Fruit fly (Drosophila melanogaster): ENCODE measurements around the gene CG42780.
A peak's percentile ranks its signal among the peaks of the same experiment; 100 is the strongest.

The CG42780 gene

dm6 chrX:7300356-7300721, 31.7 kb downstream of the CG42780 start:
- no peak for TF ChIP-seq CG1647 (GFP tag; optimal IDR thresholded peaks at IDR 0.05)
- TF ChIP-seq al (GFP tag; IDR thresholded peaks at IDR 0.05), result 0 out of 2 replicates have a peak, but pooled peaks have one; percentile 21
- TF ChIP-seq CG3065 (GFP tag; optimal IDR thresholded peaks at IDR 0.05), result no peak
- peak; percentile 23 for TF ChIP-seq BtbVII (GFP tag; optimal IDR thresholded peaks at IDR 0.05)
- no peak for TF ChIP-seq CG8290 (GFP tag; optimal IDR thresholded peaks at IDR 0.05)
- TF ChIP-seq CG8290 (tag; optimal IDR thresholded peaks at IDR 0.05), result peak in 1 of 2 experiments; percentile 59
- TF ChIP-seq az2 (GFP tag; optimal IDR thresholded peaks at IDR 0.05), result peak; percentile 25
- TF ChIP-seq CoRest (tag; optimal IDR thresholded peaks at IDR 0.05), result peak; percentile 4
- no peak for TF ChIP-seq tap (tag; optimal IDR thresholded peaks at IDR 0.05)
- TF ChIP-seq CG17385 (GFP tag; optimal IDR thresholded peaks at IDR 0.05), result no peak
- 0 out of 3 replicates have a peak, but pooled peaks have one; percentile 7 for TF ChIP-seq CG34422 (GFP tag; IDR thresholded peaks at IDR 0.05)
- TF ChIP-seq CG17359 (tag; optimal IDR thresholded peaks at IDR 0.05), result peak; percentile 12
- TF ChIP-seq Blimp-1 (GFP tag; optimal IDR thresholded peaks at IDR 0.05), result peak; percentile 34
- TF ChIP-seq peb (GFP tag; IDR thresholded peaks at IDR 0.05), result 0 out of 2 replicates have a peak, but pooled peaks have one; percentile 21
- no peak for TF ChIP-seq Kr (GFP tag; optimal IDR thresholded peaks at IDR 0.05)
- peak; percentile 18 for TF ChIP-seq dmrt99B (tag; optimal IDR thresholded peaks at IDR 0.05)
- TF ChIP-seq CG4328 (GFP tag; optimal IDR thresholded peaks at IDR 0.05), result no peak
- TF ChIP-seq Doc3 (GFP tag; IDR thresholded peaks at IDR 0.05; ENCODE audit: partially characterized antibody), result no peak
- peak; percentile 93 for TF ChIP-seq CG12769 (tag; optimal IDR thresholded peaks at IDR 0.05)
- TF ChIP-seq danr (GFP tag; IDR thresholded peaks at IDR 0.05), result no peak
- TF ChIP-seq psq (GFP tag; optimal IDR thresholded peaks at IDR 0.05), result no peak
- no peak for TF ChIP-seq stc (GFP tag; IDR thresholded peaks at IDR 0.05)
- TF ChIP-seq CG4820 (GFP tag; optimal IDR thresholded peaks at IDR 0.05), result no peak
- no peak for TF ChIP-seq CG34376 (GFP tag; optimal IDR thresholded peaks at IDR 0.05)
- 0 out of 3 replicates have a peak, but pooled peaks have one; percentile 29 for TF ChIP-seq zfh1 (GFP tag; IDR thresholded peaks at IDR 0.05)
- peak; percentile 11 for TF ChIP-seq CG9817 (tag; optimal IDR thresholded peaks at IDR 0.05)
- 0 out of 2 replicates have a peak, but pooled peaks have one; percentile 34 for TF ChIP-seq toy (GFP tag; IDR thresholded peaks at IDR 0.05)
- TF ChIP-seq CG2116 (GFP tag; optimal IDR thresholded peaks at IDR 0.05), result peak; percentile 19
- no peak for TF ChIP-seq CG13287 (GFP tag; IDR thresholded peaks at IDR 0.05; ENCODE audit: partially characterized antibody)
- TF ChIP-seq ttk (GFP tag; IDR thresholded peaks at IDR 0.05), result 0 out of 2 replicates have a peak, but pooled peaks have one; percentile 14
- TF ChIP-seq CG18619 (GFP tag; optimal IDR thresholded peaks at IDR 0.05), result no peak
- 0 out of 3 replicates have a peak, but pooled peaks have one; percentile 39 for TF ChIP-seq CG11456 (GFP tag; IDR thresholded peaks at IDR 0.05)
- TF ChIP-seq Rfx (GFP tag; IDR thresholded peaks at IDR 0.05), result peak; percentile 48
- TF ChIP-seq CG15269 (tag; optimal IDR thresholded peaks at IDR 0.05), result peak; percentile 6
- TF ChIP-seq jumu (GFP tag; optimal IDR thresholded peaks at IDR 0.05), result peak; percentile 9
- TF ChIP-seq CG14860 (GFP tag; IDR thresholded peaks at IDR 0.05; ENCODE audit: partially characterized antibody), result no peak
- peak; percentile 97 for TF ChIP-seq crol (GFP tag; IDR thresholded peaks at IDR 0.05)
- no peak for TF ChIP-seq CG7839 (tag; optimal IDR thresholded peaks at IDR 0.05)
- no peak; the same call in 1 of the 2 replicates for TF ChIP-seq lmd (GFP tag; IDR thresholded peaks at IDR 0.05)
- peak; percentile 99 for TF ChIP-seq CG3407 (GFP tag; optimal IDR thresholded peaks at IDR 0.05)
- TF ChIP-seq CG12236 (GFP tag; optimal IDR thresholded peaks at IDR 0.05), result no peak
- no peak for TF ChIP-seq btn (GFP tag; optimal IDR thresholded peaks at IDR 0.05)
- TF ChIP-seq Fer3 (tag; optimal IDR thresholded peaks at IDR 0.05), result peak; percentile 10
- no peak for TF ChIP-seq CG17802 (tag; optimal IDR thresholded peaks at IDR 0.05)
- no peak for TF ChIP-seq NfI (GFP tag; optimal IDR thresholded peaks at IDR 0.05)
- peak; percentile 14 for TF ChIP-seq Sox100B (GFP tag; optimal IDR thresholded peaks at IDR 0.05)
- TF ChIP-seq CG1792 (GFP tag; optimal IDR thresholded peaks at IDR 0.05), result peak; percentile 12
- TF ChIP-seq CG12391 (tag; optimal IDR thresholded peaks at IDR 0.05), result peak; percentile 5
- peak; percentile 31 for TF ChIP-seq bab2 (GFP tag; optimal IDR thresholded peaks at IDR 0.05)
- 0 out of 2 replicates have a peak, but pooled peaks have one; percentile 8 for TF ChIP-seq Xrp1 (GFP tag; IDR thresholded peaks at IDR 0.05)
- TF ChIP-seq sr (GFP tag; IDR thresholded peaks at IDR 0.05), result peak; percentile 54; the same call in 1 of the 3 replicates
